Fruit fly (Drosophila melanogaster) whole organism, embryonic: ENCODE measurements around the gene CG15040.

Experiments
- Bgb ChIP-seq: fragments of 200-800 bp; sonication (Bioruptor generic); IDR thresholded peaks from 2 replicates; pipeline ENCODE4 v1.3.6; 2022; ENCODE audit warnings: missing biosample characterization, missing genetic modification characterization; ENCODE audit not compliant: partially characterized antibody
- CG13287 ChIP-seq: fragments of 200-800 bp; sonication (Bioruptor generic); IDR thresholded peaks from 2 replicates; pipeline ENCODE4 v1.3.6; 2022; ENCODE audit warnings: missing biosample characterization, missing genetic modification characterization; ENCODE audit not compliant: partially characterized antibody
- CG14860 ChIP-seq: fragments of 200-800 bp; sonication (Bioruptor generic); IDR thresholded peaks from 3 replicates; pipeline ENCODE4 v1.3.6; 2022; ENCODE audit warnings: missing biosample characterization, missing genetic modification characterization; ENCODE audit not compliant: partially characterized antibody
- CG16813 ChIP-seq: fragments of 200-800 bp; sonication (Bioruptor generic); IDR thresholded peaks from 3 replicates; pipeline ENCODE4 v1.3.6; 2022; ENCODE audit warnings: missing biosample characterization, missing genetic modification characterization; ENCODE audit not compliant: partially characterized antibody
- CG17186 ChIP-seq: fragments of 200-800 bp; sonication (Bioruptor generic); optimal IDR thresholded peaks from 3 replicates; lab custom pipeline; 2017; ENCODE audit warnings: missing biosample characterization, missing genetic modification reagents, missing genetic modification characterization
- CG33213 ChIP-seq: fragments of 200-800 bp; sonication (Bioruptor generic); optimal IDR thresholded peaks from 3 replicates; lab custom pipeline; 2016; ENCODE audit warnings: missing biosample characterization, missing genetic modification characterization
- CG34224 ChIP-seq: fragments of 200-800 bp; sonication (Bioruptor generic); IDR thresholded peaks from 3 replicates; pipeline ENCODE4 v1.3.6; 2022; ENCODE audit warnings: missing biosample characterization, missing genetic modification characterization; ENCODE audit not compliant: partially characterized antibody
- CG3995 ChIP-seq: fragments of 200-800 bp; sonication (Bioruptor generic); optimal IDR thresholded peaks from 3 replicates; lab custom pipeline; 2016; ENCODE audit warnings: missing biosample characterization, missing genetic modification characterization
- CG42726 ChIP-seq: fragments of 200-800 bp; sonication (Bioruptor generic); IDR thresholded peaks from 2 replicates; pipeline ENCODE4 v1.3.6; 2022; ENCODE audit warnings: missing biosample characterization, missing genetic modification characterization; ENCODE audit not compliant: partially characterized antibody
- CG6791 ChIP-seq: fragments of 200-800 bp; sonication (Bioruptor generic); IDR thresholded peaks from 3 replicates; pipeline ENCODE4 v1.3.6; 2022; ENCODE audit warnings: missing biosample characterization, missing genetic modification characterization; ENCODE audit not compliant: partially characterized antibody
- CG7963 ChIP-seq: fragments of 200-800 bp; sonication (Bioruptor generic); IDR thresholded peaks from 3 replicates; pipeline ENCODE4 v1.3.6; 2022; ENCODE audit warnings: missing biosample characterization, missing genetic modification characterization; ENCODE audit not compliant: partially characterized antibody
- CG8290 ChIP-seq, 3 experiments: fragments of 200-800 bp; sonication (Bioruptor generic); optimal IDR thresholded peaks; 2 replicates each; lab custom pipeline; 2016 to 2019; ENCODE audit warnings: missing biosample characterization in 3 of 3, missing genetic modification characterization in 3 of 3, mild to moderate bottlenecking in 2 of 3, moderate library complexity in 1 of 3
- CG9797 ChIP-seq: fragments of 200-800 bp; sonication (Bioruptor generic); optimal IDR thresholded peaks from 3 replicates; lab custom pipeline; 2018; ENCODE audit warnings: missing biosample characterization, mild to moderate bottlenecking, missing genetic modification characterization
- CkIIα-i1 ChIP-seq: fragments of 200-800 bp; sonication (Bioruptor generic); IDR thresholded peaks from 2 replicates; pipeline ENCODE4 v1.3.6; 2022; ENCODE audit warnings: missing biosample characterization, missing genetic modification characterization
- CoRest ChIP-seq: fragments of 200-800 bp; sonication (Bioruptor generic); optimal IDR thresholded peaks from 3 replicates; lab custom pipeline; 2018; ENCODE audit warnings: missing biosample characterization, mild to moderate bottlenecking, missing genetic modification characterization, moderate library complexity
- Dad ChIP-seq: fragments of 200-800 bp; sonication (Bioruptor generic); optimal IDR thresholded peaks from 3 replicates; lab custom pipeline; 2016; ENCODE audit warnings: missing biosample characterization, missing genetic modification characterization
- Dll ChIP-seq: fragments of 200-800 bp; sonication (Bioruptor generic); IDR thresholded peaks from 4 replicates; pipeline ENCODE4 v1.3.6; 2022; ENCODE audit warnings: missing biosample characterization, missing genetic modification characterization; ENCODE audit not compliant: partially characterized antibody
- Doc3 ChIP-seq: fragments of 200-800 bp; sonication (Bioruptor generic); IDR thresholded peaks from 3 replicates; pipeline ENCODE4 v1.3.6; 2022; ENCODE audit warnings: missing biosample characterization, missing genetic modification characterization; ENCODE audit not compliant: partially characterized antibody
- Dref ChIP-seq: fragments of 200-800 bp; sonication (Bioruptor generic); IDR thresholded peaks from 2 replicates; pipeline ENCODE4 v1.3.6; 2022; ENCODE audit warnings: missing biosample characterization, missing genetic modification characterization
- Ets65A ChIP-seq: fragments of 200-800 bp; sonication (Bioruptor generic); peaks from one replicate; lab custom pipeline; 2016; ENCODE audit warnings: missing biosample characterization, missing genetic modification characterization
- HLH4C ChIP-seq: fragments of 200-800 bp; sonication (Bioruptor generic); IDR thresholded peaks from 3 replicates; pipeline ENCODE4 v1.3.6; 2022; ENCODE audit warnings: missing biosample characterization, missing genetic modification characterization; ENCODE audit not compliant: partially characterized antibody
- Lhr ChIP-seq: fragments of 200-800 bp; sonication (Bioruptor generic); optimal IDR thresholded peaks from 3 replicates; lab custom pipeline; 2017; ENCODE audit warnings: mild to moderate bottlenecking, missing biosample characterization, missing genetic modification reagents, missing genetic modification characterization
- MBD-R2 ChIP-seq: fragments of 200-800 bp; sonication (Bioruptor generic); IDR thresholded peaks from 2 replicates; pipeline ENCODE4 v1.3.6; 2022; ENCODE audit warnings: missing biosample characterization, missing genetic modification characterization
- MESR4 ChIP-seq: fragments of 200-800 bp; sonication (Bioruptor generic); optimal IDR thresholded peaks from 2 replicates; lab custom pipeline; 2018; ENCODE audit warnings: missing biosample characterization, mild to moderate bottlenecking, missing genetic modification characterization, moderate library complexity
- Med ChIP-seq: fragments of 200-800 bp; sonication (Bioruptor generic); peaks from one replicate; lab custom pipeline; 2016; ENCODE audit warnings: missing biosample characterization, missing genetic modification characterization, mild to moderate bottlenecking, inconsistent platforms, moderate library complexity
- Opbp ChIP-seq: fragments of 200-800 bp; sonication (Bioruptor generic); IDR thresholded peaks from 3 replicates; pipeline ENCODE4 v1.3.6; 2022; ENCODE audit warnings: missing biosample characterization, missing genetic modification characterization; ENCODE audit not compliant: partially characterized antibody
- Rfx ChIP-seq: fragments of 200-800 bp; sonication (Bioruptor generic); IDR thresholded peaks from 2 replicates; pipeline ENCODE4 v1.3.6; 2022; ENCODE audit warnings: missing biosample characterization, missing genetic modification characterization
- Scr ChIP-seq: fragments of 200-800 bp; sonication (Bioruptor generic); IDR thresholded peaks from 2 replicates; pipeline ENCODE4 v1.3.6; 2022; ENCODE audit warnings: missing biosample characterization, missing genetic modification characterization; ENCODE audit not compliant: partially characterized antibody
- Sin3A ChIP-seq: fragments of >200 bp; optimal IDR thresholded peaks from 2 replicates; lab custom pipeline; 2018
- Sry-δ ChIP-seq: fragments of 200-800 bp; sonication (Bioruptor generic); optimal IDR thresholded peaks from 2 replicates; lab custom pipeline; 2016; ENCODE audit warnings: missing biosample characterization, missing genetic modification characterization
- al ChIP-seq: fragments of 200-800 bp; sonication (Bioruptor generic); IDR thresholded peaks from 2 replicates; pipeline ENCODE4 v1.3.6; 2022; ENCODE audit warnings: missing biosample characterization, missing genetic modification characterization
- bbx ChIP-seq: fragments of 200-800 bp; sonication (Bioruptor generic); IDR thresholded peaks from 2 replicates; pipeline ENCODE4 v1.3.6; 2022; ENCODE audit warnings: missing biosample characterization, missing genetic modification characterization; ENCODE audit not compliant: partially characterized antibody
- chif ChIP-seq, 2 experiments: fragments of 200-800 bp; sonication (Bioruptor generic); optimal IDR thresholded peaks; 3 replicates each; lab custom pipeline; 2016; ENCODE audit warnings: missing biosample characterization in 2 of 2, missing genetic modification characterization in 2 of 2
- chinmo ChIP-seq: fragments of 200-800 bp; sonication (Bioruptor generic); IDR thresholded peaks from 4 replicates; pipeline ENCODE4 v1.3.6; 2022; ENCODE audit warnings: missing biosample characterization, missing genetic modification characterization; ENCODE audit not compliant: partially characterized antibody
- dati ChIP-seq: fragments of 200-800 bp; sonication (Bioruptor generic); IDR thresholded peaks from 2 replicates; pipeline ENCODE4 v1.3.6; 2022; ENCODE audit warnings: missing biosample characterization, missing genetic modification characterization
- dmrt11E ChIP-seq: fragments of 200-800 bp; sonication (Bioruptor generic); optimal IDR thresholded peaks from 3 replicates; lab custom pipeline; 2018; ENCODE audit warnings: missing biosample characterization, mild to moderate bottlenecking, missing genetic modification characterization, moderate library complexity
- gcm2 ChIP-seq: fragments of 200-800 bp; sonication (Bioruptor generic); optimal IDR thresholded peaks from 2 replicates; lab custom pipeline; 2016; ENCODE audit warnings: missing biosample characterization, missing genetic modification characterization
- gfzf ChIP-seq: fragments of 200-800 bp; sonication (Bioruptor generic); optimal IDR thresholded peaks from 2 replicates; lab custom pipeline; 2016; ENCODE audit warnings: missing biosample characterization, mild to moderate bottlenecking, missing genetic modification characterization, moderate library complexity
- hbn ChIP-seq: fragments of 200-800 bp; sonication (Bioruptor generic); IDR thresholded peaks from 2 replicates; pipeline ENCODE4 v1.3.6; 2022; ENCODE audit warnings: missing biosample characterization, missing genetic modification characterization; ENCODE audit not compliant: partially characterized antibody
- jigr1 ChIP-seq: fragments of 200-800 bp; sonication (Bioruptor generic); IDR thresholded peaks from 3 replicates; pipeline ENCODE4 v1.3.6; 2022; ENCODE audit warnings: missing biosample characterization, missing genetic modification characterization
- ken ChIP-seq: fragments of 200-800 bp; sonication (Bioruptor generic); IDR thresholded peaks from 3 replicates; pipeline ENCODE4 v1.3.6; 2022; ENCODE audit warnings: missing biosample characterization, missing genetic modification characterization
- knrl ChIP-seq: fragments of 200-800 bp; sonication (Bioruptor generic); IDR thresholded peaks from 3 replicates; pipeline ENCODE4 v1.3.6; 2022; ENCODE audit warnings: missing biosample characterization, missing genetic modification characterization; ENCODE audit not compliant: partially characterized antibody
- odd ChIP-seq: fragments of 200-800 bp; sonication (Bioruptor generic); optimal IDR thresholded peaks from 2 replicates; lab custom pipeline; 2017; ENCODE audit warnings: missing biosample characterization, mild to moderate bottlenecking, missing genetic modification characterization
- row ChIP-seq: fragments of 200-800 bp; sonication (Bioruptor generic); IDR thresholded peaks from 3 replicates; pipeline ENCODE4 v1.3.6; 2022; ENCODE audit warnings: missing biosample characterization, missing genetic modification characterization
- run ChIP-seq: fragments of 200-800 bp; sonication (Bioruptor generic); optimal IDR thresholded peaks from 3 replicates; lab custom pipeline; 2018; ENCODE audit warnings: missing biosample characterization, mild to moderate bottlenecking, missing genetic modification characterization
- tna ChIP-seq: fragments of 200-800 bp; sonication (Bioruptor generic); IDR thresholded peaks from 2 replicates; pipeline ENCODE4 v1.3.6; 2022; ENCODE audit warnings: missing biosample characterization, missing genetic modification characterization; ENCODE audit not compliant: partially characterized antibody
- vnd ChIP-seq: fragments of 200-800 bp; sonication (Bioruptor generic); IDR thresholded peaks from 3 replicates; pipeline ENCODE4 v1.3.6; 2022; ENCODE audit warnings: missing biosample characterization, missing genetic modification characterization; ENCODE audit not compliant: partially characterized antibody
- zen2 ChIP-seq: fragments of 200-800 bp; sonication (Bioruptor generic); IDR thresholded peaks from 3 replicates; pipeline ENCODE4 v1.3.6; 2022; ENCODE audit warnings: missing biosample characterization, missing genetic modification characterization; ENCODE audit not compliant: partially characterized antibody

Gene CG15040

dm6 chrX:18647961-18648360 is 30.6 kb upstream of the CG15040 start, which contains the start of gene Nup35 (continued):
- TF ChIP-seq CG8290 (GFP tag; optimal IDR thresholded peaks at IDR 0.05; lab: Kevin White, UChicago) (peak; percentile 38), CG8290 (tag; optimal IDR thresholded peaks at IDR 0.05; lab: Kevin White, UChicago) (peak; percentile 62 to 73), Ets65A (peak; percentile 70), Doc3 (peak; percentile 70), jigr1 (GFP tag; lab: Robert Waterston, UW) (no peak), CG17186 (GFP tag; lab: Kevin White, UChicago) (peak; percentile 2), CG13287 (GFP tag; lab: Robert Waterston, UW) (peak; percentile 75), Dad (GFP tag; lab: Kevin White, UChicago) (no peak), hbn (peak; percentile 46), Sin3A (lab: Kevin White, UChicago) (peak; percentile 33), MBD-R2 (peak; percentile 57), HLH4C (peak; percentile 76), Dref (GFP tag; lab: Robert Waterston, UW) (peak; percentile 85), CG6791 (GFP tag; lab: Robert Waterston, UW) (peak; percentile 82), row (GFP tag; lab: Robert Waterston, UW) (peak; percentile 59), Bgb (GFP tag; lab: Robert Waterston, UW) (peak; percentile 77), odd (GFP tag; lab: Kevin White, UChicago) (no peak), dati (GFP tag; lab: Robert Waterston, UW) (no peak), al (GFP tag; lab: Robert Waterston, UW) (0 out of 2 replicates have a peak, but pooled peaks have one; percentile 10), CoRest (peak; percentile 34), zen2 (GFP tag; lab: Robert Waterston, UW) (peak; percentile 46; the same call in 1 of the 3 replicates), CG3995 (GFP tag; lab: Kevin White, UChicago) (peak; percentile 4), bbx (GFP tag; lab: Robert Waterston, UW) (peak; percentile 75), run (no peak), CG16813 (GFP tag; lab: Robert Waterston, UW) (peak; percentile 78), chinmo (GFP tag; lab: Robert Waterston, UW) (0 out of 4 replicates have a peak, but pooled peaks have one; percentile 14), Scr (GFP tag; lab: Robert Waterston, UW) (peak; percentile 77), vnd (GFP tag; lab: Robert Waterston, UW) (peak; percentile 63), chif (GFP tag; optimal IDR thresholded peaks at IDR 0.05; lab: Kevin White, UChicago) (no peak), gcm2 (GFP tag; lab: Kevin White, UChicago) (no peak), MESR4 (GFP tag; lab: Kevin White, UChicago) (peak; percentile 48), Med (GFP tag; lab: Kevin White, UChicago) (peak; percentile 49), Opbp (GFP tag; lab: Robert Waterston, UW) (peak; percentile 77; the same call in 2 of the 3 replicates), CG14860 (GFP tag; lab: Robert Waterston, UW) (peak; percentile 70), CG33213 (GFP tag; lab: Kevin White, UChicago) (no peak), dmrt11E (tag; lab: Kevin White, UChicago) (no peak), gfzf (GFP tag; lab: Kevin White, UChicago) (peak; percentile 60), Sry-δ (GFP tag; lab: Kevin White, UChicago) (peak; percentile 77), ken (no peak), CG42726 (GFP tag; lab: Robert Waterston, UW) (peak; percentile 68; the same call in 1 of the 2 replicates), CG9797 (GFP tag; lab: Kevin White, UChicago) (peak; percentile 35), Dll (GFP tag; lab: Robert Waterston, UW) (peak; percentile 80), knrl (peak; percentile 78), CG7963 (GFP tag; lab: Robert Waterston, UW) (peak; percentile 74; the same call in 2 of the 3 replicates), Rfx (GFP tag; lab: Robert Waterston, UW) (0 out of 2 replicates have a peak, but pooled peaks have one; percentile 5), tna (GFP tag; lab: Robert Waterston, UW) (peak; percentile 66), CG34224 (GFP tag; lab: Robert Waterston, UW) (peak; percentile 72), Lhr (GFP tag; lab: Kevin White, UChicago) (peak; percentile 43), CkIIα-i1 (GFP tag; lab: Robert Waterston, UW) (peak; percentile 72)
